Worm (Caenorhabditis elegans) whole organism, L2 larva: ENCODE data around the gene C05D11.1.
A peak's percentile ranks its signal among the peaks of the same experiment; 100 is the strongest.

Source experiments
- C34F6.9 ChIP-seq: fragments of 150-350 bp; optimal IDR thresholded peaks from 2 replicates; lab custom pipeline; 2014; ENCODE audit warnings: missing biosample characterization, missing genetic modification characterization
- F13H6.1 ChIP-seq: sonication (generic microtip); optimal IDR thresholded peaks from 2 replicates; lab custom pipeline; 2016; ENCODE audit warnings: missing genetic modification characterization, missing compliant biosample characterization
- R02D3.7 ChIP-seq: fragments of 150-350 bp; optimal IDR thresholded peaks from 2 replicates; lab custom pipeline; 2014; ENCODE audit warnings: missing biosample characterization, missing genetic modification characterization
- Y55F3AM.14 ChIP-seq: fragments of 200-800 bp; sonication (Bioruptor generic); optimal IDR thresholded peaks from 2 replicates; lab custom pipeline; 2018; ENCODE audit warnings: mild to moderate bottlenecking, missing genetic modification characterization, missing compliant biosample characterization
- ZK546.5 ChIP-seq: sonication (generic microtip); optimal IDR thresholded peaks from 2 replicates; lab custom pipeline; 2017; ENCODE audit warnings: missing biosample characterization, missing genetic modification characterization
- alr-1 ChIP-seq: fragments of 150-350 bp; optimal IDR thresholded peaks from 2 replicates; lab custom pipeline; 2014; ENCODE audit warnings: missing biosample characterization, missing genetic modification characterization
- aly-2 ChIP-seq: fragments of 150-350 bp; optimal IDR thresholded peaks from 2 replicates; lab custom pipeline; 2014; ENCODE audit warnings: missing biosample characterization, missing genetic modification characterization
- ama-1 ChIP-seq: fragments of 150-350 bp; optimal IDR thresholded peaks from 2 replicates; lab custom pipeline; 2018; ENCODE audit warnings: inconsistent platforms
- blmp-1 ChIP-seq: sonication (generic microtip); optimal IDR thresholded peaks from 2 replicates; lab custom pipeline; 2017; ENCODE audit warnings: missing genetic modification characterization, mild to moderate bottlenecking, missing compliant biosample characterization, antibody characterized with exemption, moderate library complexity; ENCODE audit not compliant: insufficient read depth
- ceh-16 ChIP-seq: fragments of 150-350 bp; optimal IDR thresholded peaks from 2 replicates; lab custom pipeline; 2014; ENCODE audit warnings: missing biosample characterization, missing genetic modification characterization
- ceh-82 ChIP-seq: fragments of 150-350 bp; optimal IDR thresholded peaks from 2 replicates; lab custom pipeline; 2014; ENCODE audit warnings: missing biosample characterization, missing genetic modification characterization
- crh-2 ChIP-seq: sonication (generic microtip); optimal IDR thresholded peaks from 2 replicates; lab custom pipeline; 2017; ENCODE audit warnings: missing biosample characterization, missing genetic modification characterization
- dmd-4 ChIP-seq: sonication (generic microtip); optimal IDR thresholded peaks from 2 replicates; lab custom pipeline; 2017; ENCODE audit warnings: missing biosample characterization, missing genetic modification characterization
- egl-27 ChIP-seq: sonication (generic microtip); optimal IDR thresholded peaks from 3 replicates; lab custom pipeline; 2017; ENCODE audit warnings: missing biosample characterization, missing genetic modification reagents, missing genetic modification characterization
- elt-3 ChIP-seq: sonication (generic microtip); optimal IDR thresholded peaks from 2 replicates; lab custom pipeline; 2017; ENCODE audit warnings: missing biosample characterization, missing genetic modification characterization
- fos-1 ChIP-seq: fragments of 150-350 bp; optimal IDR thresholded peaks from 2 replicates; lab custom pipeline; 2014; ENCODE audit warnings: missing biosample characterization, missing genetic modification characterization
- gmeb-1 ChIP-seq: fragments of 150-350 bp; optimal IDR thresholded peaks from 2 replicates; lab custom pipeline; 2014; ENCODE audit warnings: missing biosample characterization, missing genetic modification characterization
- lin-11 ChIP-seq: fragments of 150-350 bp; sonication (generic microtip); optimal IDR thresholded peaks from 2 replicates; lab custom pipeline; 2014; ENCODE audit warnings: missing biosample characterization, missing genetic modification characterization, inconsistent platforms, mixed read lengths
- lin-13 ChIP-seq: fragments of 150-350 bp; optimal IDR thresholded peaks from 2 replicates; lab custom pipeline; 2014; ENCODE audit warnings: missing biosample characterization, missing genetic modification reagents, missing genetic modification characterization
- lin-39 ChIP-seq: fragments of 150-350 bp; optimal IDR thresholded peaks from 2 replicates; lab custom pipeline; 2014; ENCODE audit warnings: missing biosample characterization, missing genetic modification reagents, missing genetic modification characterization
- lsy-2 ChIP-seq, 2 experiments: fragments of 150-350 bp in 1 of 2; sonication (generic microtip) in 1 of 2; optimal IDR thresholded peaks; 2 replicates each; lab custom pipeline; 2014 to 2017; ENCODE audit warnings: missing biosample characterization in 2 of 2, missing genetic modification characterization in 2 of 2
- mab-5 ChIP-seq: fragments of 150-350 bp; optimal IDR thresholded peaks from 2 replicates; lab custom pipeline; 2014; ENCODE audit warnings: missing biosample characterization, missing genetic modification characterization
- mbf-1 ChIP-seq: sonication (generic microtip); optimal IDR thresholded peaks from 2 replicates; lab custom pipeline; 2017; ENCODE audit warnings: missing biosample characterization, missing genetic modification characterization
- mdl-1 ChIP-seq, 2 experiments: fragments of 150-350 bp in 1 of 2; sonication (generic microtip) in 1 of 2; optimal IDR thresholded peaks; 2 replicates each; lab custom pipeline; 2017; ENCODE audit warnings: missing biosample characterization in 2 of 2, missing genetic modification characterization in 2 of 2
- nhr-10 ChIP-seq: sonication (generic microtip); optimal IDR thresholded peaks from 2 replicates; lab custom pipeline; 2017; ENCODE audit warnings: missing biosample characterization, missing genetic modification characterization
- nhr-11 ChIP-seq: fragments of 150-350 bp; optimal IDR thresholded peaks from 2 replicates; lab custom pipeline; 2014; ENCODE audit warnings: missing biosample characterization, missing genetic modification characterization
- nhr-12 ChIP-seq: fragments of 150-350 bp; optimal IDR thresholded peaks from 2 replicates; lab custom pipeline; 2014; ENCODE audit warnings: missing biosample characterization, missing genetic modification characterization
- nhr-129 ChIP-seq: fragments of 150-350 bp; optimal IDR thresholded peaks from 2 replicates; lab custom pipeline; 2014; ENCODE audit warnings: missing biosample characterization, missing genetic modification characterization
- nhr-21 ChIP-seq: fragments of 150-350 bp; optimal IDR thresholded peaks from 2 replicates; lab custom pipeline; 2014; ENCODE audit warnings: missing biosample characterization, missing genetic modification characterization
- nhr-23 ChIP-seq: fragments of 150-350 bp; optimal IDR thresholded peaks from 2 replicates; lab custom pipeline; 2014; ENCODE audit warnings: missing biosample characterization, missing genetic modification reagents, missing genetic modification characterization
- nhr-237 ChIP-seq: fragments of 150-350 bp; optimal IDR thresholded peaks from 2 replicates; lab custom pipeline; 2014; ENCODE audit warnings: missing biosample characterization, missing genetic modification characterization
- nhr-25 ChIP-seq: fragments of 150-350 bp; sonication (generic microtip); optimal IDR thresholded peaks from 3 replicates; lab custom pipeline; 2014; ENCODE audit warnings: missing biosample characterization, missing genetic modification characterization
- nhr-6 ChIP-seq: fragments of 150-350 bp; optimal IDR thresholded peaks from 2 replicates; lab custom pipeline; 2014; ENCODE audit warnings: missing biosample characterization, missing genetic modification characterization
- nhr-77 ChIP-seq: fragments of 150-350 bp; optimal IDR thresholded peaks from 2 replicates; lab custom pipeline; 2014; ENCODE audit warnings: missing biosample characterization, missing genetic modification characterization
- peb-1 ChIP-seq: fragments of 150-350 bp; optimal IDR thresholded peaks from 2 replicates; lab custom pipeline; 2014; ENCODE audit warnings: missing biosample characterization, missing genetic modification characterization
- sem-4 ChIP-seq: fragments of 150-350 bp; optimal IDR thresholded peaks from 2 replicates; lab custom pipeline; 2014; ENCODE audit warnings: missing biosample characterization, missing genetic modification reagents, missing genetic modification characterization
- skn-1 ChIP-seq: sonication (generic microtip); optimal IDR thresholded peaks from 2 replicates; lab custom pipeline; 2017; ENCODE audit warnings: missing biosample characterization, missing genetic modification characterization
- sma-3 ChIP-seq: sonication (generic microtip); optimal IDR thresholded peaks from 2 replicates; lab custom pipeline; 2016; ENCODE audit warnings: missing genetic modification reagents, missing genetic modification characterization, missing compliant biosample characterization
- sma-9 ChIP-seq, 2 experiments: fragments of 150-350 bp in 1 of 2; sonication (generic microtip) in 1 of 2; optimal IDR thresholded peaks; 2 replicates each; lab custom pipeline; 2014 to 2016; ENCODE audit warnings: missing genetic modification characterization in 2 of 2, mild to moderate bottlenecking in 1 of 2, missing biosample characterization in 1 of 2, missing compliant biosample characterization in 1 of 2, missing genetic modification reagents in 1 of 2, moderate library complexity in 1 of 2
- snpc-4 ChIP-seq: fragments of 150-350 bp; optimal IDR thresholded peaks from 2 replicates; lab custom pipeline; 2014; ENCODE audit warnings: missing biosample characterization, missing genetic modification characterization
- unc-39 ChIP-seq: fragments of 150-350 bp; optimal IDR thresholded peaks from 2 replicates; lab custom pipeline; 2014; ENCODE audit warnings: missing biosample characterization, missing genetic modification characterization
- unc-55 ChIP-seq: fragments of 150-350 bp; sonication (generic microtip); optimal IDR thresholded peaks from 3 replicates; lab custom pipeline; 2014; ENCODE audit warnings: missing biosample characterization, missing genetic modification reagents, missing genetic modification characterization
- unc-62 ChIP-seq: fragments of 150-350 bp; optimal IDR thresholded peaks from 2 replicates; lab custom pipeline; 2014; ENCODE audit warnings: missing biosample characterization, missing genetic modification reagents, missing genetic modification characterization
- zag-1 ChIP-seq: fragments of 150-350 bp; optimal IDR thresholded peaks from 2 replicates; lab custom pipeline; 2014; ENCODE audit warnings: missing biosample characterization, missing genetic modification characterization
- ztf-1 ChIP-seq: fragments of 200-800 bp; sonication (Bioruptor generic); conservative IDR thresholded peaks from 2 replicates; pipeline ENCODE4 v1.3.6; 2022; ENCODE audit warnings: missing genetic modification characterization, missing compliant biosample characterization
- ztf-11 ChIP-seq: sonication (generic microtip); optimal IDR thresholded peaks from 2 replicates; lab custom pipeline; 2017; ENCODE audit warnings: missing biosample characterization, missing genetic modification characterization
- ztf-4 ChIP-seq: fragments of 150-350 bp; optimal IDR thresholded peaks from 2 replicates; lab custom pipeline; 2014; ENCODE audit warnings: missing biosample characterization, missing genetic modification characterization

The C05D11.1 gene

ce11 chrIII:6462610-6463009 lies 26.2 kb downstream of the C05D11.1 start, which contains the start of gene T26A5.8:
Gene T26A5.8 (minus strand): TSS chrIII:6462856.
- TF ChIP-seq nhr-129 (tag; lab: Kevin White, UChicago) (peak; percentile 25), skn-1 (tag; lab: Kevin White, UChicago) (no peak), ztf-4 (tag; lab: Kevin White, UChicago) (peak; percentile 29), lsy-2 (tag; optimal IDR thresholded peaks at IDR 0.05; lab: Kevin White, UChicago) (peak in 1 of 2 experiments; percentile 58), nhr-77 (tag; lab: Kevin White, UChicago) (no peak), crh-2 (tag; lab: Kevin White, UChicago) (peak; percentile 10), lin-13 (GFP tag; lab: Kevin White, UChicago) (peak; percentile 15), ama-1 (peak; percentile 56), nhr-23 (tag; lab: Kevin White, UChicago) (no peak), sma-3 (GFP tag; lab: Kevin White, UChicago) (peak; percentile 45), nhr-6 (tag; lab: Kevin White, UChicago) (peak; percentile 19)
- TF ChIP-seq, all 48 proteins: peak for 8

- TF ChIP-seq R02D3.7 (tag; lab: Kevin White, UChicago) (no peak), ama-1 (no peak), nhr-237 (tag; lab: Kevin White, UChicago) (no peak), sma-3 (GFP tag; lab: Kevin White, UChicago) (no peak), unc-39 (no peak), nhr-12 (tag; lab: Kevin White, UChicago) (no peak), nhr-25 (tag; lab: Kevin White, UChicago) (no peak), nhr-23 (tag; lab: Kevin White, UChicago) (no peak), blmp-1 (tag; lab: Kevin White, UChicago) (no peak), sma-9 (GFP tag; optimal IDR thresholded peaks at IDR 0.05; lab: Kevin White, UChicago) (no peak), sma-9 (tag; optimal IDR thresholded peaks at IDR 0.05; lab: Kevin White, UChicago) (no peak), nhr-10 (tag; lab: Kevin White, UChicago) (no peak), mbf-1 (no peak), mdl-1 (tag; optimal IDR thresholded peaks at IDR 0.05; lab: Kevin White, UChicago) (no peak)
- TF ChIP-seq, all 48 proteins: peak for 0
Measured at ce11 chrIII:6463679-6464078, 27.3 kb downstream of the C05D11.1 start, which contains the start of gene dlc-1. Gene dlc-1 (minus strand): TSS chrIII:6463779.

- TF ChIP-seq elt-3 (tag; lab: Kevin White, UChicago) (no peak), fos-1 (tag; lab: Kevin White, UChicago) (peak; percentile 98), unc-55 (GFP tag; lab: Kevin White, UChicago) (peak; percentile 85), dmd-4 (tag; lab: Kevin White, UChicago) (no peak), nhr-12 (tag; lab: Kevin White, UChicago) (no peak), ceh-82 (tag; lab: Kevin White, UChicago) (peak; percentile 66), unc-39 (no peak), unc-62 (GFP tag; lab: Kevin White, UChicago) (no peak), ceh-16 (peak; percentile 62), sma-3 (GFP tag; lab: Kevin White, UChicago) (peak; percentile 91), Y55F3AM.14 (peak; percentile 89), ztf-4 (tag; lab: Kevin White, UChicago) (peak; percentile 43), ama-1 (peak; percentile 85), peb-1 (tag; lab: Kevin White, UChicago) (peak; percentile 1), lin-39 (tag; lab: Kevin White, UChicago) (no peak), nhr-11 (tag; lab: Kevin White, UChicago) (no peak), ztf-1 (GFP tag; lab: Robert Waterston, UW) (no peak), C34F6.9 (tag; lab: Kevin White, UChicago) (peak; percentile 79), zag-1 (tag; lab: Kevin White, UChicago) (peak; percentile 73), nhr-77 (tag; lab: Kevin White, UChicago) (no peak), alr-1 (tag; lab: Kevin White, UChicago) (no peak), nhr-21 (tag; lab: Kevin White, UChicago) (peak; percentile 86), nhr-129 (tag; lab: Kevin White, UChicago) (peak; percentile 83), ZK546.5 (tag; lab: Kevin White, UChicago) (no peak), crh-2 (tag; lab: Kevin White, UChicago) (peak; percentile 88), F13H6.1 (peak; percentile 94), lin-13 (GFP tag; lab: Kevin White, UChicago) (peak; percentile 66), sem-4 (tag; lab: Kevin White, UChicago) (peak; percentile 68), nhr-23 (tag; lab: Kevin White, UChicago) (no peak), mab-5 (tag; lab: Kevin White, UChicago) (peak; percentile 79), egl-27 (tag; lab: Kevin White, UChicago) (no peak), aly-2 (tag; lab: Kevin White, UChicago) (no peak), snpc-4 (tag; lab: Kevin White, UChicago) (peak; percentile 40), gmeb-1 (tag; lab: Kevin White, UChicago) (peak; percentile 85), ztf-11 (tag; lab: Kevin White, UChicago) (no peak), mbf-1 (no peak), lin-11 (tag; lab: Kevin White, UChicago) (peak; percentile 67), nhr-25 (tag; lab: Kevin White, UChicago) (no peak), sma-9 (GFP tag; optimal IDR thresholded peaks at IDR 0.05; lab: Kevin White, UChicago) (peak; percentile 80), sma-9 (tag; optimal IDR thresholded peaks at IDR 0.05; lab: Kevin White, UChicago) (no peak), R02D3.7 (tag; lab: Kevin White, UChicago) (no peak)
Measured at ce11 chrIII:6464113-6464571, 27.7 kb downstream of the C05D11.1 start.
